Fruit fly (Drosophila melanogaster): ENCODE results near the gene rdgC.

The rdgC gene

DNA sequence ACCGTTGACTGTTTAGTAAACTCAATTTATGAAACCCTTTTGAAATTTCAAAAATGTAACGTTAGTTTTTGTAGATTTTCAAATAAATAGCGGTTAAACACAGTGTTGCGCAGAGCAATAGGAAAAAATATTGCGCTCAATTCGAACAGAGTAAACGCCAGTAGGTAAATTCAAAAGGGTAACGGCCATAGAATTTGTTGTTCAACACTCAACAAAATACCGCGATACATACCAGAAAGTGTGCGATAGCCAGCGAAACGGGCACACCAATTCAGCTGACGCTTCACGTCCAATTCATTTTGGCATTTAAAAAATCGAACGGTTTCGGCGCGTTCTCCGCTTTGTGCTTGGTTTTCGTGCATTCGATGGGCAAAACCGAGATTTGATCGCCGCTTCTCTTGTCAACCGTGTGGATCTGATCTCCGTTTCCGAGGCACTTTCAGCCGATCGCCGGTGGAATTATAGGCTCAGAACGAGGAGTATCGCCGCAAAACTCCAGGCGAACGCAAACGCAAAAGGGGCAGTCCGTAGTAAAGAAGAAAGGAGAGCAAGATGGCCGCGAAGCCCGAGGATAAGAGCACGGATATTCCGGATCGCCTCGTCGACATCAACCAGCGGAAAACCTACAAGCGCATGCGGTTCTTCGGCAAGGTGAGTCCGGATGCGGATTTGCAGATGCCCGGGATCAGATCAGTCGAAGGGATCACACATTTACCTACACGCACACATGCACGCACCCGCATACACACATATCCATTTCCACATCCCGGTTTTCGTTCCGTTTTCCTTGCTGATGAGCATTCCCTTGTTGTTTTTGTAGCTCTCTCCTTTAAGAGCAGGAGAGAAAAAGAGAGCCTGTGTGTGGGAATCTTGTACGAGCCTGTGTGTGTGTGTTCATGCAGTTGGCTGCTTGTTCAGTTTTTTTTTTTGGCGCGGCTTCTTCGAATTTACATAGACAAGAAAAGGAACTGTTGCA is 62.2 kb downstream of the rdgC start (continued):
- TF ChIP-seq CG18599 (GFP tag; optimal IDR thresholded peaks at IDR 0.05) (no peak), CG9727 (GFP tag; optimal IDR thresholded peaks at IDR 0.05) (peak; percentile 34), CG30403 (GFP tag; optimal IDR thresholded peaks at IDR 0.05) (peak; percentile 54), D (optimal IDR thresholded peaks at IDR 0.05) (peak; percentile 72), D (GFP tag; optimal IDR thresholded peaks at IDR 0.05) (no peak), CoRest (tag; optimal IDR thresholded peaks at IDR 0.05) (peak; percentile 70), Bdp1 (GFP tag; optimal IDR thresholded peaks at IDR 0.05) (peak; percentile 0), tll (GFP tag; optimal IDR thresholded peaks at IDR 0.05) (no peak), CG13424 (tag; optimal IDR thresholded peaks at IDR 0.05) (no peak), maf-S (GFP tag; optimal IDR thresholded peaks at IDR 0.05) (peak; percentile 10), az2 (GFP tag; optimal IDR thresholded peaks at IDR 0.05) (peak; percentile 12), Doc3 (GFP tag; IDR thresholded peaks at IDR 0.05; ENCODE audit: partially characterized antibody) (peak; percentile 80), chif (GFP tag; optimal IDR thresholded peaks at IDR 0.05) (peak; percentile 25 to 49), jumu (GFP tag; optimal IDR thresholded peaks at IDR 0.05) (peak; percentile 81), CG4424 (GFP tag; optimal IDR thresholded peaks at IDR 0.05) (peak; percentile 39), Abd-B (GFP tag; optimal IDR thresholded peaks at IDR 0.05) (no peak), CG11456 (GFP tag; IDR thresholded peaks at IDR 0.05) (peak; percentile 72; the same call in 2 of the 3 replicates), CG7556 (GFP tag; optimal IDR thresholded peaks at IDR 0.05) (no peak), Pdp1 (GFP tag; optimal IDR thresholded peaks at IDR 0.05) (peak; percentile 53 to 55), vnd (GFP tag; IDR thresholded peaks at IDR 0.05; ENCODE audit: partially characterized antibody) (peak; percentile 67), D19A (tag; optimal IDR thresholded peaks at IDR 0.05) (no peak), dysf (GFP tag; IDR thresholded peaks at IDR 0.05) (peak; percentile 34; the same call in 1 of the 3 replicates), CG32772 (GFP tag; IDR thresholded peaks at IDR 0.05) (peak; percentile 57; the same call in 1 of the 2 replicates), PHDP (tag; optimal IDR thresholded peaks at IDR 0.05) (no peak), klu (GFP tag; IDR thresholded peaks at IDR 0.05) (peak; percentile 33; the same call in 1 of the 2 replicates), BEAF-32 (GFP tag; optimal IDR thresholded peaks at IDR 0.05) (peak; percentile 93), CG9609 (GFP tag; optimal IDR thresholded peaks at IDR 0.05) (peak; percentile 66), B-H2 (GFP tag; optimal IDR thresholded peaks at IDR 0.05) (peak; percentile 50), gcm (GFP tag; optimal IDR thresholded peaks at IDR 0.05) (peak; percentile 36), GATAe (GFP tag; conservative IDR thresholded peaks at IDR 0.05) (no peak), Myb (GFP tag; optimal IDR thresholded peaks at IDR 0.05) (peak; percentile 100), ato (GFP tag; IDR thresholded peaks at IDR 0.05; ENCODE audit: partially characterized antibody) (peak; percentile 78), YL-1 (GFP tag; optimal IDR thresholded peaks at IDR 0.05) (peak; percentile 45), CG13775 (GFP tag; optimal IDR thresholded peaks at IDR 0.05) (peak; percentile 37), dan (GFP tag; IDR thresholded peaks at IDR 0.05) (no peak), CG3995 (GFP tag; optimal IDR thresholded peaks at IDR 0.05) (peak; percentile 55), sens (GFP tag) (peak; percentile 89), vvl (GFP tag; IDR thresholded peaks at IDR 0.05) (peak; percentile 58), zen2 (GFP tag; IDR thresholded peaks at IDR 0.05; ENCODE audit: partially characterized antibody) (no peak; the same call in 2 of the 3 replicates), Aef1 (GFP tag; IDR thresholded peaks at IDR 0.05) (0 out of 3 replicates have a peak, but pooled peaks have one; percentile 31), CG6689 (GFP tag; IDR thresholded peaks at IDR 0.05) (peak; percentile 18; the same call in 1 of the 2 replicates), Taf1 (GFP tag; IDR thresholded peaks at IDR 0.05) (no peak), tna (GFP tag; IDR thresholded peaks at IDR 0.05; ENCODE audit: partially characterized antibody) (peak; percentile 53; the same call in 1 of the 2 replicates), sug (tag; optimal IDR thresholded peaks at IDR 0.05) (peak; percentile 46), CG6813 (GFP tag; optimal IDR thresholded peaks at IDR 0.05) (no peak), Opbp (GFP tag; IDR thresholded peaks at IDR 0.05; ENCODE audit: partially characterized antibody) (peak; percentile 88), CG10366 (GFP tag; IDR thresholded peaks at IDR 0.05) (no peak)

Measured in whole organism, embryonic.